Fruit fly (Drosophila melanogaster) whole organism: ENCODE results near the gene Nadsyn.

Experiments used
- CG8478 ChIP-seq: fragments of >200 bp; optimal IDR thresholded peaks from 2 replicates; lab custom pipeline; 2018; ENCODE audit warnings: inconsistent platforms
- Dll ChIP-seq: fragments of >200 bp; optimal IDR thresholded peaks from 2 replicates; lab custom pipeline; 2017
- EcR ChIP-seq, 2 experiments: fragments of >200 bp; optimal IDR thresholded peaks; 2 replicates each; lab custom pipeline; 2017; ENCODE audit warnings: missing biosample characterization in 2 of 2, missing genetic modification characterization in 2 of 2, missing genetic modification reagents in 2 of 2
- pan ChIP-seq: fragments of >200 bp; optimal IDR thresholded peaks from 2 replicates; lab custom pipeline; 2017
- psq ChIP-seq: fragments of >200 bp; optimal IDR thresholded peaks from 2 replicates; lab custom pipeline; 2017
- usp ChIP-seq: fragments of >200 bp; optimal IDR thresholded peaks from 2 replicates; lab custom pipeline; 2017; ENCODE audit warnings: missing biosample characterization, missing genetic modification characterization, mixed read lengths

Nadsyn gene

dm6 chrX:13641115-13641890 is 76.8 kb downstream of the Nadsyn start:
- TF ChIP-seq psq (lab: Kevin White, UChicago) (no peak), CG8478 (no peak), EcR (GFP tag; optimal IDR thresholded peaks at IDR 0.05; lab: Kevin White, UChicago) (no peak), usp (GFP tag; lab: Kevin White, UChicago) (no peak), pan (lab: Kevin White, UChicago) (no peak), Dll (no peak)

DNA sequence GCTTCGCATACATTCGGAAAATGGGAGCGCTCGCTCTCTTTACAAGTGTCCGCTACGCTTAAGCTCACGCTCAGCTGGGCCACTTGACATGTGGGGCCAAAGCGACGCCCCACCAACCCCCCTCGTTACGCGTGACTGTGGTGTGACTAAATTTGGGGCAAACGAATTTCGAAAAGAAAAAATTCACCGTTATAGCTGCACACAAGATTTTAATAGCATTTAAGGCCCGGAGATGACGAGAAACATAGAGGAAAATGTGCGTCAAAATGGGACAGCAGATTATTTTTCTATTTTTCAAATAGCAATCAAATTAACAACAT is 77.4 kb downstream of the Nadsyn start:
- no peak for TF ChIP-seq pan (lab: Kevin White, UChicago)
- no peak for TF ChIP-seq CG8478
- no peak for TF ChIP-seq usp (GFP tag; lab: Kevin White, UChicago)
- TF ChIP-seq Dll: no peak
- no peak for TF ChIP-seq psq (lab: Kevin White, UChicago)
- no peak for TF ChIP-seq EcR (GFP tag; optimal IDR thresholded peaks at IDR 0.05; lab: Kevin White, UChicago)

- no peak for TF ChIP-seq usp (GFP tag; lab: Kevin White, UChicago)
- no peak for TF ChIP-seq psq (lab: Kevin White, UChicago)
- TF ChIP-seq pan (lab: Kevin White, UChicago): no peak
- no peak for TF ChIP-seq EcR (GFP tag; optimal IDR thresholded peaks at IDR 0.05; lab: Kevin White, UChicago)
- TF ChIP-seq CG8478: no peak
- TF ChIP-seq Dll: no peak
These were observed 77.9 kb downstream of the Nadsyn start for dm6 chrX:13639998-13640691.

DNA sequence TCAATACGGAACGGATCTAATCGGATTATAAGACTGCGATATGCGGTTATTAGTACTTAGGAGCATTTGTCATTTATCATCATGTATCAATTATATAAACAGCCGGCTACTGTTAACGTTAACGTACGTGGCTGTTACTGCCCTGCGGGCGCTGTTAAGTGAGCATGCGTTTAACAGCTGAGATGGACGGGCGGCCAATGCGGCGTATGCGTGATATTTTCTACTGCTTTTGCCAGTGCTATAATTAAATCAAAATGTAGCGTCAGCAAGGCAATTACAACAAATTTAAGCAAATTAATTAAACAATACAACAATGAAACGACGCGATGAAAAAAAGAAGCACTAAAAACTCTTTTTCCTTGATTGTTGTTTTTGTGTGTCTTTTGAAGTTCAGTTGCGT is 80.5 kb downstream of the Nadsyn start:
- TF ChIP-seq CG8478 (no peak), Dll (no peak), usp (GFP tag; lab: Kevin White, UChicago) (no peak), EcR (GFP tag; optimal IDR thresholded peaks at IDR 0.05; lab: Kevin White, UChicago) (no peak), pan (lab: Kevin White, UChicago) (no peak), psq (lab: Kevin White, UChicago) (no peak)

- TF ChIP-seq psq (lab: Kevin White, UChicago): no peak
- TF ChIP-seq CG8478: no peak
- no peak for TF ChIP-seq Dll
- no peak for TF ChIP-seq usp (GFP tag; lab: Kevin White, UChicago)
- no peak for TF ChIP-seq pan (lab: Kevin White, UChicago)
- no peak for TF ChIP-seq EcR (GFP tag; optimal IDR thresholded peaks at IDR 0.05; lab: Kevin White, UChicago)
These were observed 81.3 kb downstream of the Nadsyn start for dm6 chrX:13636810-13637209.

dm6 chrX:13635000-13635368 is 83.1 kb downstream of the Nadsyn start:
- TF ChIP-seq EcR (GFP tag; optimal IDR thresholded peaks at IDR 0.05; lab: Kevin White, UChicago) (no peak), CG8478 (no peak), usp (GFP tag; lab: Kevin White, UChicago) (no peak), psq (lab: Kevin White, UChicago) (no peak), pan (lab: Kevin White, UChicago) (no peak), Dll (no peak)
